Fruit fly (Drosophila melanogaster) whole organism, embryonic: ENCODE measurements around the gene Smvt.

Source experiments
- Ada2b ChIP-seq: fragments of 200-800 bp; sonication (Bioruptor generic); IDR thresholded peaks from 2 replicates; pipeline ENCODE4 v1.3.6; 2022; ENCODE audit warnings: missing biosample characterization, missing genetic modification characterization
- Atf3 ChIP-seq: fragments of 200-800 bp; sonication (Bioruptor generic); optimal IDR thresholded peaks from 3 replicates; lab custom pipeline; 2016; ENCODE audit warnings: missing biosample characterization, missing genetic modification characterization
- Awh ChIP-seq: fragments of 200-800 bp; sonication (Bioruptor generic); IDR thresholded peaks from 2 replicates; pipeline ENCODE4, ENCODE4 v1.3.6; 2022; ENCODE audit warnings: missing biosample characterization, missing genetic modification characterization
- Bgb ChIP-seq: fragments of 200-800 bp; sonication (Bioruptor generic); IDR thresholded peaks from 2 replicates; pipeline ENCODE4 v1.3.6; 2022; ENCODE audit warnings: missing biosample characterization, missing genetic modification characterization; ENCODE audit not compliant: partially characterized antibody
- Blimp-1 ChIP-seq: fragments of 200-800 bp; sonication (Bioruptor generic); optimal IDR thresholded peaks from 3 replicates; lab custom pipeline; 2018; ENCODE audit warnings: missing biosample characterization, missing genetic modification characterization, mild to moderate bottlenecking, moderate library complexity, missing genetic modification reagents
- CG10366 ChIP-seq: fragments of 200-800 bp; sonication (Bioruptor generic); IDR thresholded peaks from 2 replicates; pipeline ENCODE4 v1.3.6; 2022; ENCODE audit warnings: missing biosample characterization, missing genetic modification characterization
- CG10431 ChIP-seq: fragments of 200-800 bp; sonication (Bioruptor generic); optimal IDR thresholded peaks from 3 replicates; lab custom pipeline; 2018; ENCODE audit warnings: missing biosample characterization, mild to moderate bottlenecking, missing genetic modification characterization
- CG11398 ChIP-seq: fragments of 200-800 bp; sonication (Bioruptor generic); optimal IDR thresholded peaks from 2 replicates; lab custom pipeline; 2016; ENCODE audit warnings: missing biosample characterization, missing genetic modification characterization
- CG1602 ChIP-seq: fragments of 200-800 bp; sonication (Bioruptor generic); optimal IDR thresholded peaks from 3 replicates; lab custom pipeline; 2016; ENCODE audit warnings: missing biosample characterization, missing genetic modification characterization
- CG2875 ChIP-seq: fragments of 200-800 bp; sonication (Bioruptor generic); optimal IDR thresholded peaks from 2 replicates; lab custom pipeline; 2017; ENCODE audit warnings: missing biosample characterization, mild to moderate bottlenecking, missing genetic modification characterization, missing genetic modification reagents
- CG32767 ChIP-seq: fragments of 200-800 bp; sonication (Bioruptor generic); IDR thresholded peaks from 2 replicates; pipeline ENCODE4 v1.3.6; 2022; ENCODE audit warnings: missing biosample characterization, missing genetic modification characterization
- CG3726 ChIP-seq: fragments of 200-800 bp; sonication (Bioruptor generic); IDR thresholded peaks from 3 replicates; pipeline ENCODE4, ENCODE4 v1.3.6; 2022; ENCODE audit warnings: missing biosample characterization, missing genetic modification characterization
- CG6272 ChIP-seq: fragments of 200-800 bp; sonication (Bioruptor generic); IDR thresholded peaks from 2 replicates; pipeline ENCODE4 v1.3.6; 2022; ENCODE audit warnings: missing biosample characterization, missing genetic modification characterization
- CG6689 ChIP-seq: fragments of 200-800 bp; sonication (Bioruptor generic); IDR thresholded peaks from 2 replicates; pipeline ENCODE4 v1.3.6; 2022; ENCODE audit warnings: missing biosample characterization, missing genetic modification characterization
- CG8089 ChIP-seq: fragments of 200-800 bp; sonication (Bioruptor generic); optimal IDR thresholded peaks from 3 replicates; lab custom pipeline; 2016; ENCODE audit warnings: missing biosample characterization, missing genetic modification characterization
- CG8924 ChIP-seq: fragments of 200-800 bp; optimal IDR thresholded peaks from 3 replicates; lab custom pipeline; 2019; ENCODE audit warnings: missing biosample characterization, mild to moderate bottlenecking, missing genetic modification characterization, moderate library complexity
- CG9817 ChIP-seq: fragments of 200-800 bp; sonication (Bioruptor generic); optimal IDR thresholded peaks from 2 replicates; lab custom pipeline; 2018; ENCODE audit warnings: missing biosample characterization, mild to moderate bottlenecking, missing genetic modification characterization, moderate library complexity
- CG9876 ChIP-seq: fragments of 200-800 bp; sonication (Bioruptor generic); optimal IDR thresholded peaks from 2 replicates; lab custom pipeline; 2016; ENCODE audit warnings: missing biosample characterization, missing genetic modification characterization
- Chrac-16 ChIP-seq: fragments of 200-800 bp; sonication (Bioruptor generic); optimal IDR thresholded peaks from 3 replicates; lab custom pipeline; 2016; ENCODE audit warnings: missing biosample characterization, missing genetic modification characterization
- CkIIα-i1 ChIP-seq: fragments of 200-800 bp; sonication (Bioruptor generic); IDR thresholded peaks from 2 replicates; pipeline ENCODE4 v1.3.6; 2022; ENCODE audit warnings: missing biosample characterization, missing genetic modification characterization
- CrebB ChIP-seq: fragments of 200-800 bp; sonication (Bioruptor generic); optimal IDR thresholded peaks from 3 replicates; lab custom pipeline; 2018; ENCODE audit warnings: missing biosample characterization, mild to moderate bottlenecking, missing genetic modification characterization
- D19B ChIP-seq: fragments of 200-800 bp; sonication (Bioruptor generic); optimal IDR thresholded peaks from 2 replicates; lab custom pipeline; 2017; ENCODE audit warnings: missing biosample characterization, mild to moderate bottlenecking, missing genetic modification characterization
- Ets97D ChIP-seq: fragments of 200-800 bp; sonication (Bioruptor generic); optimal IDR thresholded peaks from 3 replicates; lab custom pipeline; 2016; ENCODE audit warnings: missing biosample characterization, missing genetic modification characterization
- Gsc ChIP-seq: fragments of 200-800 bp; sonication (Bioruptor generic); IDR thresholded peaks from 2 replicates; pipeline ENCODE4 v1.3.6; 2022; ENCODE audit warnings: missing biosample characterization, missing genetic modification characterization
- Lim3 ChIP-seq: fragments of 200-800 bp; sonication (Bioruptor generic); IDR thresholded peaks from 2 replicates; pipeline ENCODE4 v1.3.6; 2022; ENCODE audit warnings: missing biosample characterization, missing genetic modification characterization
- Mes4 ChIP-seq: fragments of 200-800 bp; sonication (Bioruptor generic); optimal IDR thresholded peaks from 2 replicates; lab custom pipeline; 2016; ENCODE audit warnings: missing biosample characterization, missing genetic modification characterization
- NFAT ChIP-seq: fragments of 200-800 bp; sonication (Bioruptor generic); IDR thresholded peaks from 2 replicates; pipeline ENCODE4 v1.3.6; 2022; ENCODE audit warnings: missing biosample characterization, missing genetic modification characterization
- Neu2 ChIP-seq: fragments of 200-800 bp; sonication (Bioruptor generic); optimal IDR thresholded peaks from 3 replicates; lab custom pipeline; 2016; ENCODE audit warnings: missing biosample characterization, missing genetic modification characterization, borderline replicate concordance
- Nf-YC ChIP-seq: fragments of 200-800 bp; optimal IDR thresholded peaks from 3 replicates; lab custom pipeline; 2019; ENCODE audit warnings: missing biosample characterization, mild to moderate bottlenecking, missing genetic modification characterization, moderate library complexity
- Rx ChIP-seq: fragments of 200-800 bp; sonication (Bioruptor generic); IDR thresholded peaks from 2 replicates; pipeline ENCODE4 v1.3.6; 2022; ENCODE audit warnings: missing biosample characterization, missing genetic modification characterization
- Scr ChIP-seq: fragments of 200-800 bp; sonication (Bioruptor generic); IDR thresholded peaks from 2 replicates; pipeline ENCODE4 v1.3.6; 2022; ENCODE audit warnings: missing biosample characterization, missing genetic modification characterization; ENCODE audit not compliant: partially characterized antibody
- Usf ChIP-seq: fragments of 200-800 bp; sonication (Bioruptor generic); optimal IDR thresholded peaks from 2 replicates; lab custom pipeline; 2017; ENCODE audit warnings: missing genotype, missing biosample characterization, missing genetic modification characterization
- Xrp1 ChIP-seq: fragments of 200-800 bp; sonication (Bioruptor generic); IDR thresholded peaks from 2 replicates; pipeline ENCODE4 v1.3.6; 2022; ENCODE audit warnings: missing biosample characterization, missing genetic modification characterization
- ab ChIP-seq: fragments of 200-800 bp; sonication (Bioruptor generic); optimal IDR thresholded peaks from 2 replicates; lab custom pipeline; 2016; ENCODE audit warnings: missing biosample characterization, missing genetic modification characterization
- cas ChIP-seq: fragments of 200-800 bp; sonication (Bioruptor generic); IDR thresholded peaks from 2 replicates; pipeline ENCODE4 v1.3.6; 2022; ENCODE audit warnings: missing biosample characterization, missing genetic modification characterization
- cg ChIP-seq: fragments of 200-800 bp; sonication (Bioruptor generic); optimal IDR thresholded peaks from 3 replicates; lab custom pipeline; 2019; ENCODE audit warnings: missing biosample characterization, mild to moderate bottlenecking, missing genetic modification characterization, moderate library complexity
- ci ChIP-seq: fragments of 200-800 bp; sonication (Bioruptor generic); IDR thresholded peaks from 3 replicates; pipeline ENCODE4 v1.3.6; 2022; ENCODE audit warnings: missing biosample characterization, missing genetic modification characterization
- dan ChIP-seq: fragments of 200-800 bp; sonication (Bioruptor generic); IDR thresholded peaks from 2 replicates; pipeline ENCODE4 v1.3.6; 2022; ENCODE audit warnings: missing biosample characterization, missing genetic modification characterization
- dati ChIP-seq: fragments of 200-800 bp; sonication (Bioruptor generic); IDR thresholded peaks from 2 replicates; pipeline ENCODE4 v1.3.6; 2022; ENCODE audit warnings: missing biosample characterization, missing genetic modification characterization
- ems ChIP-seq: fragments of 200-800 bp; sonication (Bioruptor generic); optimal IDR thresholded peaks from 3 replicates; lab custom pipeline; 2016; ENCODE audit warnings: missing biosample characterization, missing genetic modification characterization
- exex ChIP-seq: fragments of 200-800 bp; sonication (Bioruptor generic); optimal IDR thresholded peaks from 4 replicates; lab custom pipeline; 2018; ENCODE audit warnings: missing biosample characterization, mild to moderate bottlenecking, missing genetic modification characterization, moderate library complexity
- eyg ChIP-seq: fragments of 200-800 bp; sonication (Bioruptor generic); optimal IDR thresholded peaks from 3 replicates; lab custom pipeline; 2016; ENCODE audit warnings: missing biosample characterization, missing genetic modification characterization
- gfzf ChIP-seq: fragments of 200-800 bp; sonication (Bioruptor generic); optimal IDR thresholded peaks from 2 replicates; lab custom pipeline; 2016; ENCODE audit warnings: missing biosample characterization, mild to moderate bottlenecking, missing genetic modification characterization, moderate library complexity
- gro ChIP-seq: fragments of 200-800 bp; sonication (Bioruptor generic); optimal IDR thresholded peaks from 2 replicates; lab custom pipeline; 2016; ENCODE audit warnings: missing biosample characterization, missing genetic modification characterization
- ken ChIP-seq: fragments of 200-800 bp; sonication (Bioruptor generic); IDR thresholded peaks from 3 replicates; pipeline ENCODE4 v1.3.6; 2022; ENCODE audit warnings: missing biosample characterization, missing genetic modification characterization
- lab ChIP-seq: fragments of 200-800 bp; sonication (Bioruptor generic); optimal IDR thresholded peaks from 3 replicates; lab custom pipeline; 2017; ENCODE audit warnings: missing biosample characterization, missing genetic modification characterization, mild to moderate bottlenecking, moderate library complexity, missing genetic modification reagents
- pum ChIP-seq: fragments of 200-800 bp; sonication (Bioruptor generic); optimal IDR thresholded peaks from 2 replicates; lab custom pipeline; 2016; ENCODE audit warnings: missing biosample characterization, missing genetic modification characterization
- ranshi ChIP-seq: fragments of 200-800 bp; sonication (Bioruptor generic); IDR thresholded peaks from 2 replicates; pipeline ENCODE4 v1.3.6; 2022; ENCODE audit warnings: missing biosample characterization, missing genetic modification characterization
- repo ChIP-seq: fragments of 200-800 bp; sonication (Bioruptor generic); optimal IDR thresholded peaks from 2 replicates; lab custom pipeline; 2016; ENCODE audit warnings: missing biosample characterization, missing genetic modification characterization
- sr ChIP-seq: fragments of 200-800 bp; sonication (Bioruptor generic); IDR thresholded peaks from 3 replicates; pipeline ENCODE4 v1.3.6; 2022; ENCODE audit warnings: missing biosample characterization, missing genetic modification characterization
- trh ChIP-seq: fragments of 200-800 bp; sonication (Bioruptor generic); optimal IDR thresholded peaks from 2 replicates; lab custom pipeline; 2016; ENCODE audit warnings: missing biosample characterization, missing genetic modification characterization
- yki ChIP-seq: fragments of >200 bp; optimal IDR thresholded peaks from 3 replicates; lab custom pipeline; 2018
- zf30C ChIP-seq: fragments of 200-800 bp; sonication (Bioruptor generic); optimal IDR thresholded peaks from 3 replicates; lab custom pipeline; 2018; ENCODE audit warnings: missing biosample characterization, mild to moderate bottlenecking, missing genetic modification characterization

Smvt gene

dm6 chr3R:31747429-31748048, 13.8 kb downstream of the Smvt start, which contains the start of the genes nero and CG1910 (continued):
- TF ChIP-seq CG6272 (GFP tag; lab: Robert Waterston, UW) (no peak), dati (GFP tag; lab: Robert Waterston, UW) (no peak), Blimp-1 (GFP tag; lab: Kevin White, UChicago) (no peak), Chrac-16 (no peak), ranshi (no peak), yki (no peak), Lim3 (GFP tag; lab: Robert Waterston, UW) (no peak), Nf-YC (no peak), Mes4 (no peak), CG2875 (GFP tag; lab: Kevin White, UChicago) (no peak), Bgb (GFP tag; lab: Robert Waterston, UW) (no peak), ab (no peak), trh (GFP tag; lab: Kevin White, UChicago) (no peak), NFAT (GFP tag; lab: Robert Waterston, UW) (no peak), Ets97D (peak; percentile 28), pum (GFP tag; lab: Kevin White, UChicago) (no peak), Xrp1 (GFP tag; lab: Robert Waterston, UW) (no peak), sr (GFP tag; lab: Robert Waterston, UW) (no peak), CkIIα-i1 (GFP tag; lab: Robert Waterston, UW) (no peak), cas (GFP tag; lab: Robert Waterston, UW) (no peak), CG9817 (tag; lab: Kevin White, UChicago) (no peak), CG3726 (no peak), exex (tag; lab: Kevin White, UChicago) (no peak), Awh (GFP tag; lab: Robert Waterston, UW) (no peak), CG9876 (GFP tag; lab: Kevin White, UChicago) (no peak), CG8924 (tag; lab: Kevin White, UChicago) (no peak), CG10366 (GFP tag; lab: Robert Waterston, UW) (no peak), CG6689 (GFP tag; lab: Robert Waterston, UW) (no peak), Atf3 (no peak), CrebB (tag; lab: Kevin White, UChicago) (no peak), Gsc (GFP tag; lab: Robert Waterston, UW) (no peak), Neu2 (GFP tag; lab: Kevin White, UChicago) (no peak), D19B (GFP tag; lab: Kevin White, UChicago) (peak; percentile 25), gro (GFP tag; lab: Kevin White, UChicago) (peak; percentile 33), CG10431 (GFP tag; lab: Kevin White, UChicago) (no peak), Scr (GFP tag; lab: Robert Waterston, UW) (no peak), ken (GFP tag; lab: Robert Waterston, UW) (no peak), repo (GFP tag; lab: Kevin White, UChicago) (no peak), eyg (GFP tag; lab: Kevin White, UChicago) (no peak), cg (GFP tag; lab: Kevin White, UChicago) (no peak), Usf (GFP tag; lab: Kevin White, UChicago) (no peak), dan (GFP tag; lab: Robert Waterston, UW) (no peak), zf30C (GFP tag; lab: Kevin White, UChicago) (no peak), CG1602 (no peak), Rx (GFP tag; lab: Robert Waterston, UW) (no peak), ems (GFP tag; lab: Kevin White, UChicago) (no peak), CG8089 (GFP tag; lab: Kevin White, UChicago) (peak; percentile 2), lab (GFP tag; lab: Kevin White, UChicago) (no peak), gfzf (peak; percentile 92), CG32767 (no peak), Ada2b (GFP tag; lab: Robert Waterston, UW) (no peak), CG11398 (GFP tag; lab: Kevin White, UChicago) (no peak), ci (GFP tag; lab: Robert Waterston, UW) (no peak)
